Worm (Caenorhabditis elegans): ENCODE results near the gene hum-10.

hum-10 gene

ce11 chrX:4761540-4761939 lies 20.6 kb downstream of the hum-10 start, which contains the start of gene mls-2:
mls-2 (minus strand) TSS chrX:4761640.
- TF ChIP-seq sox-4 (tag; optimal IDR thresholded peaks at IDR 0.05): no peak
- TF ChIP-seq eyg-1 (tag; optimal IDR thresholded peaks at IDR 0.05): no peak

- TF ChIP-seq ref-2 (tag; optimal IDR thresholded peaks at IDR 0.05) (peak; percentile 15), C08G9.2 (tag; optimal IDR thresholded peaks at IDR 0.05) (no peak), ceh-31 (tag; optimal IDR thresholded peaks at IDR 0.05) (peak; percentile 48)
These were observed 22.4 kb downstream of the hum-10 start for ce11 chrX:4759718-4760117.

ce11 chrX:4754725-4755124 lies 27.4 kb downstream of the hum-10 start, which contains the start of gene C39E6.2:
C39E6.2 (minus strand) TSS chrX:4755118.
- no peak for TF ChIP-seq npax-4 (tag; optimal IDR thresholded peaks at IDR 0.05)
- TF ChIP-seq hlh-30 (tag; optimal IDR thresholded peaks at IDR 0.05; ENCODE audit: insufficient read depth): no peak
- no peak for TF ChIP-seq hlh-15 (tag; optimal IDR thresholded peaks at IDR 0.05)
- no peak for TF ChIP-seq gmeb-2 (tag; optimal IDR thresholded peaks at IDR 0.05)
- no peak for TF ChIP-seq ahr-1 (tag; optimal IDR thresholded peaks at IDR 0.05)
- no peak for TF ChIP-seq tbx-7 (tag; optimal IDR thresholded peaks at IDR 0.05)
- no peak for TF ChIP-seq unc-86 (tag; optimal IDR thresholded peaks at IDR 0.05)
- TF ChIP-seq fkh-6 (tag; optimal IDR thresholded peaks at IDR 0.05): no peak

ce11 chrX:4749080-4749479 lies 33.0 kb downstream of the hum-10 start, which contains the start of gene lon-2:
lon-2 (minus strand) TSS chrX:4749083.
- no peak for TF ChIP-seq lim-6 (tag; optimal IDR thresholded peaks at IDR 0.05)
- no peak for TF ChIP-seq hlh-13 (GFP tag; optimal IDR thresholded peaks at IDR 0.05)
- no peak for TF ChIP-seq ceh-45 (GFP tag; IDR thresholded peaks at IDR 0.05)
- TF ChIP-seq elt-2 (tag; optimal IDR thresholded peaks at IDR 0.05): peak; percentile 65

- TF ChIP-seq fax-1 (tag; optimal IDR thresholded peaks at IDR 0.05): no peak
- TF ChIP-seq unc-86 (tag; optimal IDR thresholded peaks at IDR 0.05): no peak
- TF ChIP-seq tbx-7 (tag; optimal IDR thresholded peaks at IDR 0.05): no peak
- TF ChIP-seq ceh-31 (tag; optimal IDR thresholded peaks at IDR 0.05): peak; percentile 19
These were observed 38.1 kb downstream of the hum-10 start for ce11 chrX:4744037-4744436.

ce11 chrX:4742285-4742684 lies 39.8 kb downstream of the hum-10 start:
- TF ChIP-seq unc-55 (GFP tag; optimal IDR thresholded peaks at IDR 0.05): peak; percentile 18
- TF ChIP-seq ets-4 (tag; optimal IDR thresholded peaks at IDR 0.05): no peak

- no peak for TF ChIP-seq nhr-232 (tag; optimal IDR thresholded peaks at IDR 0.05)
- TF ChIP-seq tbx-7 (tag; optimal IDR thresholded peaks at IDR 0.05): no peak
- no peak for TF ChIP-seq pag-3 (tag; optimal IDR thresholded peaks at IDR 0.05; ENCODE audit: borderline replicate concordance)
- TF ChIP-seq nfya-1 (tag; optimal IDR thresholded peaks at IDR 0.05): no peak
- TF ChIP-seq hlh-13 (GFP tag; optimal IDR thresholded peaks at IDR 0.05): no peak
- no peak for TF ChIP-seq ceh-6 (GFP tag; optimal IDR thresholded peaks at IDR 0.05)
- TF ChIP-seq ceh-2 (tag; optimal IDR thresholded peaks at IDR 0.05): no peak
- TF ChIP-seq T23F11.4 (GFP tag; optimal IDR thresholded peaks at IDR 0.05): no peak
- no peak for TF ChIP-seq npax-4 (tag; optimal IDR thresholded peaks at IDR 0.05)
- no peak for TF ChIP-seq sox-4 (tag; optimal IDR thresholded peaks at IDR 0.05)
- no peak for TF ChIP-seq pha-4 (tag; optimal IDR thresholded peaks at IDR 0.05)
- no peak for TF ChIP-seq che-1 (tag; optimal IDR thresholded peaks at IDR 0.05)
- no peak for TF ChIP-seq lim-6 (tag; optimal IDR thresholded peaks at IDR 0.05)
- TF ChIP-seq fkh-6 (tag; optimal IDR thresholded peaks at IDR 0.05): no peak
- TF ChIP-seq unc-86 (tag; optimal IDR thresholded peaks at IDR 0.05): no peak
- no peak for TF ChIP-seq elt-4 (tag; optimal IDR thresholded peaks at IDR 0.05)
These were observed 41.5 kb downstream of the hum-10 start for ce11 chrX:4740630-4741029.

All from whole organism, late embryonic.